Fruit fly (Drosophila melanogaster): ENCODE results near the gene ppan.

ppan gene

DNA sequence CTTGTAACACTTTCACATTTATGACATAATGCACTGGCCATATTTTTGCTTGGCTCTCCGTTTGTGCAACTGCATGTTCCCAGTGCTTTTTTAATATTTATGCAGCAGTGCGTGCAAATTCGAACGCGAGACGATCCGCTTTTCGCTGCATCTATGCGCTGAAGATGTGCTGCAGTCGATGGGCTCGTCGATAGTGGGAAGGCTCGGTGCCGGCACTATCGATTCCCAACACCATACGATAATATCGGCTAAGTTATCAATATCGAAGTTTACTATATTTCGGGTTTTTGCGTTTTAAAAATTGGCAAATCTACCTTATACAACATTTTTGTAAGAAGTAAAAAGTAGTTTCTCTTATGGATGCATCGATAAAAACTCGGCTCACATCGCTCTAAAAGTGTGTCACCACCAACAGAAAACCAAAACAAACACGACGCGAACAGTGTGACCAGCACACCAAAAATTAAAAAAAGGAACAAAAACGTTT, 18.4 kb upstream of the ppan start, which contains the start of gene RhoGAP93B (continued):
- TF ChIP-seq CG6791 (GFP tag; IDR thresholded peaks at IDR 0.05; ENCODE audit: partially characterized antibody), result peak; percentile 99
- peak; percentile 82 for TF ChIP-seq CG10654 (GFP tag; optimal IDR thresholded peaks at IDR 0.05)
- TF ChIP-seq Fer3 (tag; optimal IDR thresholded peaks at IDR 0.05), result peak; percentile 82
- TF ChIP-seq bsh (GFP tag; optimal IDR thresholded peaks at IDR 0.05), result peak in 1 of 2 experiments; percentile 78
- TF ChIP-seq CG2712 (tag; optimal IDR thresholded peaks at IDR 0.05), result peak; percentile 87
- peak; percentile 64 for TF ChIP-seq kay (GFP tag; optimal IDR thresholded peaks at IDR 0.05)
- no peak for TF ChIP-seq abd-A (tag; optimal IDR thresholded peaks at IDR 0.05)
- no peak for TF ChIP-seq CG15269 (tag; optimal IDR thresholded peaks at IDR 0.05)
- TF ChIP-seq CG11093 (GFP tag; IDR thresholded peaks at IDR 0.05), result peak; percentile 87
- peak; percentile 8 for TF ChIP-seq salm (tag; optimal IDR thresholded peaks at IDR 0.05)
- TF ChIP-seq CG4404 (GFP tag; IDR thresholded peaks at IDR 0.05), result peak; percentile 94
- peak; percentile 87 for TF ChIP-seq stc (GFP tag; IDR thresholded peaks at IDR 0.05)
- TF ChIP-seq CG17802 (tag; optimal IDR thresholded peaks at IDR 0.05), result peak; percentile 49
- peak; percentile 93 for TF ChIP-seq HLH3B (GFP tag; IDR thresholded peaks at IDR 0.05)
- peak; percentile 89 for TF ChIP-seq trem (tag; optimal IDR thresholded peaks at IDR 0.05)
- TF ChIP-seq CG1603 (tag; optimal IDR thresholded peaks at IDR 0.05), result peak; percentile 86
- TF ChIP-seq wdn (GFP tag; IDR thresholded peaks at IDR 0.05), result peak; percentile 61
- peak; percentile 85 for TF ChIP-seq CG31224 (GFP tag; IDR thresholded peaks at IDR 0.05)
- no peak for TF ChIP-seq CG7745 (tag; optimal IDR thresholded peaks at IDR 0.05)
- peak; percentile 78 for TF ChIP-seq CG4424 (GFP tag; optimal IDR thresholded peaks at IDR 0.05)
- peak; percentile 84 for TF ChIP-seq Xbp1 (GFP tag; optimal IDR thresholded peaks at IDR 0.05)
- TF ChIP-seq CG15011 (GFP tag; optimal IDR thresholded peaks at IDR 0.05), result no peak
- TF ChIP-seq sd (tag; optimal IDR thresholded peaks at IDR 0.05), result no peak
- peak; percentile 9 for TF ChIP-seq odd (GFP tag; optimal IDR thresholded peaks at IDR 0.05)
- TF ChIP-seq eyg (GFP tag; optimal IDR thresholded peaks at IDR 0.05), result peak; percentile 78
- peak; percentile 73 to 76 for TF ChIP-seq chif (GFP tag; optimal IDR thresholded peaks at IDR 0.05)
- TF ChIP-seq ara (GFP tag; IDR thresholded peaks at IDR 0.05), result peak; percentile 87
- peak; percentile 77 for TF ChIP-seq CG3163 (GFP tag; optimal IDR thresholded peaks at IDR 0.05)
- peak; percentile 92 for TF ChIP-seq CG3847 (GFP tag; IDR thresholded peaks at IDR 0.05)
- peak; percentile 94 for TF ChIP-seq ranshi (GFP tag; IDR thresholded peaks at IDR 0.05)
- peak; percentile 100 for TF ChIP-seq inv (GFP tag; IDR thresholded peaks at IDR 0.05; ENCODE audit: partially characterized antibody)
- peak; percentile 84 for TF ChIP-seq B-H2 (GFP tag; optimal IDR thresholded peaks at IDR 0.05)
- peak; percentile 60 for TF ChIP-seq gcm (GFP tag; optimal IDR thresholded peaks at IDR 0.05)
- peak; percentile 75 for TF ChIP-seq CG30020 (tag; optimal IDR thresholded peaks at IDR 0.05)
- peak in 1 of 2 experiments; percentile 59 for TF ChIP-seq insv (GFP tag; optimal IDR thresholded peaks at IDR 0.05)
- peak; percentile 58 for TF ChIP-seq CG18619 (GFP tag; optimal IDR thresholded peaks at IDR 0.05)
- TF ChIP-seq CG12744 (GFP tag; optimal IDR thresholded peaks at IDR 0.05), result peak; percentile 74
- no peak for TF ChIP-seq CG17568 (GFP tag; optimal IDR thresholded peaks at IDR 0.05)
- TF ChIP-seq Ssrp (tag; optimal IDR thresholded peaks at IDR 0.05), result peak; percentile 76
- peak; percentile 86 for TF ChIP-seq ems (GFP tag; optimal IDR thresholded peaks at IDR 0.05)
- peak; percentile 82 for TF ChIP-seq Sox102F (GFP tag; optimal IDR thresholded peaks at IDR 0.05)
- TF ChIP-seq Hand (GFP tag; optimal IDR thresholded peaks at IDR 0.05), result peak; percentile 1
- peak; percentile 74 for TF ChIP-seq CG3281 (GFP tag; optimal IDR thresholded peaks at IDR 0.05)
- TF ChIP-seq zen (tag; optimal IDR thresholded peaks at IDR 0.05), result peak; percentile 86
- TF ChIP-seq ap (GFP tag; IDR thresholded peaks at IDR 0.05), result peak; percentile 76
- TF ChIP-seq CG2199 (GFP tag; IDR thresholded peaks at IDR 0.05), result peak; percentile 88; the same call in 2 of the 3 replicates
- TF ChIP-seq NfI (GFP tag; optimal IDR thresholded peaks at IDR 0.05), result peak; percentile 74
- TF ChIP-seq disco-r (GFP tag; optimal IDR thresholded peaks at IDR 0.05), result no peak
- peak; percentile 33 for TF ChIP-seq pfk (GFP tag; optimal IDR thresholded peaks at IDR 0.05)
